Worm (Caenorhabditis elegans): ENCODE measurements around the gene ZK1307.1.

ZK1307.1 gene

DNA sequence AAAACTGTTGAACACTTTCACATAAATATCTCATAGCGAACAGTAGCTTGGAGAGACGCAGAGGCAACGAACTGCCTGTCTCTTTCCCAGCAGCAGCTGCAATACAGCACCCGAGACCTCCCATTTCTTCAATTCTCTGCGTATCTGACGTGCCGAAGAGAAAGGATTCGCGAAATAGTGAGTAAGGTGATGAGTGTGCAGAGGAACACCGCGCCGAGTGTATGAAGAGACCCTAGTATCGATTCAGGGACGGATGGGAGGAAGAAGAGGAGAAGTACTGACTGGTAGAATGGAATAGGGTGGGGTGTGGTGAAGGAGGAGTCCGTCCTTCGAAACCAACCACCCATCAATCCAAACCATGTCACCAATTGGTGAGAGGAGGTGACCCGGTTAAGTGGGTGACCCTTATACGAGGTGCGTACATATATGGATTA is 9.2 kb downstream of the ZK1307.1 start (continued):
- peak; percentile 87 for TF ChIP-seq hlh-30 (tag; optimal IDR thresholded peaks at IDR 0.05; ENCODE audit: insufficient read depth)
- no peak for TF ChIP-seq ceh-82 (tag; optimal IDR thresholded peaks at IDR 0.05)

DNA sequence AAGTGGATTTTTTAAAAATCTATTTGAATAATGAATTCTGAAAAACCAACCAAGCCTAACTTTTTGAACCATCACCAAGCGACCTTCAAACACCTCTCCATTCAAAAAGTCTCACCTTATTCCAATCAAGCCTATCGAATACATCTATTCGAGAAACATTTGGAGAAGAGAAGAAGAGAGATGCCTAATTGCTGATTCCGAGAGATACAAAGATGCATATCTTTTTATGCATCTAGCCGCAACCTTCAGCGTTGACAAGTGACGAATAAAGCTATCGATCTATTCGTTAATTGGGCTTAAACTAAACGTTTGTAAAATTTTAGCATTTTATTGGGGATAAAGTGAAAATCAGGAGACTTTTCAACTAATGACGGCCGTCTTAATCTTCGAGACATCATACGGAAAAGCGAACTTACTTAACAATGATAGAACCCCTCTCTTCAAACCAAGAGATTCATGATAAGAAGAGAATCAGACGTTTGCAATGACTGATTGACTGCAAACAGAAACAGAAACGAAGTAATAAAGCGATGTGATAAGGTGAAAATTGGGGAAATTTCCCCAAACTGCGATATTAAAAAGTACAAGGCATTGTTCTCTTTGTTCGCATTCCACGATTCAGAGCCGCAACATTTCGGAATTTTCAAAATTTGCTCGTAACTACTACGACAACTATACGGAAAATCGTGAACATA is 10.3 kb downstream of the ZK1307.1 start:
- TF ChIP-seq ceh-32 (tag; optimal IDR thresholded peaks at IDR 0.05; ENCODE audit: poor library complexity), result no peak
- peak; percentile 6 for TF ChIP-seq mxl-3 (GFP tag; optimal IDR thresholded peaks at IDR 0.05)
- TF ChIP-seq lim-7 (GFP tag; IDR thresholded peaks at IDR 0.05), result no peak
- TF ChIP-seq dve-1 (tag; optimal IDR thresholded peaks at IDR 0.05; ENCODE audit: insufficient read depth), result peak; percentile 51
- no peak for TF ChIP-seq php-3 (GFP tag; IDR thresholded peaks at IDR 0.05)
- no peak for TF ChIP-seq nhr-10 (tag; optimal IDR thresholded peaks at IDR 0.05)
- peak; percentile 77 for TF ChIP-seq nhr-28 (tag; optimal IDR thresholded peaks at IDR 0.05)
- TF ChIP-seq ZK546.5 (tag; optimal IDR thresholded peaks at IDR 0.05), result no peak
- TF ChIP-seq aha-1 (tag), result peak; percentile 50
- peak; percentile 52 for TF ChIP-seq dmd-6 (GFP tag; IDR thresholded peaks at IDR 0.05)
- peak; percentile 32 for TF ChIP-seq hlh-11 (tag; optimal IDR thresholded peaks at IDR 0.05)
- TF ChIP-seq mdt-29 (GFP tag; IDR thresholded peaks at IDR 0.05), result no peak
- peak in 1 of 2 experiments; percentile 70 for TF ChIP-seq unc-62 (GFP tag; optimal IDR thresholded peaks at IDR 0.05 in 1 of 2)
- no peak for TF ChIP-seq unc-62 (tag; optimal IDR thresholded peaks at IDR 0.05)
- TF ChIP-seq egl-27 (tag; optimal IDR thresholded peaks at IDR 0.05), result no peak
- TF ChIP-seq pqm-1 (tag; optimal IDR thresholded peaks at IDR 0.05), result peak; percentile 85
- no peak for TF ChIP-seq daf-16 (GFP tag; optimal IDR thresholded peaks at IDR 0.05)
- TF ChIP-seq daf-16 (tag; optimal IDR thresholded peaks at IDR 0.05), result peak; percentile 8
- no peak for TF ChIP-seq egl-43 (GFP tag; IDR thresholded peaks at IDR 0.05)
- no peak for TF ChIP-seq set-16 (GFP tag; IDR thresholded peaks at IDR 0.05)

- TF ChIP-seq Y105C5A.15 (GFP tag; IDR thresholded peaks at IDR 0.05) (no peak), lsy-2 (tag; optimal IDR thresholded peaks at IDR 0.05) (no peak), nhr-28 (tag; optimal IDR thresholded peaks at IDR 0.05) (peak; percentile 50), daf-16 (GFP tag; optimal IDR thresholded peaks at IDR 0.05) (no peak), daf-16 (tag; optimal IDR thresholded peaks at IDR 0.05) (peak; percentile 16)
These were observed 10.9 kb downstream of the ZK1307.1 start, which contains the start of gene fzr-1 for ce11 chrII:9644438-9644837. Gene fzr-1 (minus strand): TSS chrII:9644466.

DNA sequence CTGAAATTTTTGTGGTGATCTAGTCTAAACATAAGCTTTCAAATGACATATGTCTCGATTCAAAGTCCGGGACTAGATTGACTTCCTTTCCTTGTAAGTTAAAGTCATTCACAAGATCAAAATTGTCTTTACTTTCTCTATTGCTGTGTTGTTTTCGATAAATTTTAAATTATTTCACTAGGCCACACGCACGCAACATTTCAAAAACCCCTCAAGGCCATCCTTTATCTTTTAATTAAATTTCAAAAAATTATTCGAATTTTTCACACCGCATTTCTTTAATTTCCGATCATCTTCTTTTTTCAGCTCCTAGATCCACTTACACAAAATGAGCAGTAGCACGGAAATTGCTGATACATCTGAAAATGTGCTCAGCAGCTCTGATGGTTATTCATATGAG is 19.1 kb downstream of the ZK1307.1 start, which contains the start of gene ZK1307.7:
ZK1307.7 (plus strand) TSS at position 301 of the 400 bp plus-strand sequence.
- TF ChIP-seq spr-1 (tag; optimal IDR thresholded peaks at IDR 0.05), result no peak
- TF ChIP-seq lin-29 (GFP tag; IDR thresholded peaks at IDR 0.05), result no peak
- TF ChIP-seq nhr-102 (tag; optimal IDR thresholded peaks at IDR 0.05), result no peak
- TF ChIP-seq zag-1 (tag; optimal IDR thresholded peaks at IDR 0.05), result no peak
- no peak for TF ChIP-seq nhr-25 (tag; optimal IDR thresholded peaks at IDR 0.05; ENCODE audit: borderline replicate concordance, insufficient read depth)
- no peak for TF ChIP-seq unc-62 (GFP tag; optimal IDR thresholded peaks at IDR 0.05 in 1 of 2)
- TF ChIP-seq unc-62 (tag; optimal IDR thresholded peaks at IDR 0.05), result no peak
- no peak for TF ChIP-seq ama-1 (optimal IDR thresholded peaks at IDR 0.05)
- no peak for TF ChIP-seq ZK546.5 (tag; optimal IDR thresholded peaks at IDR 0.05)
- no peak for TF ChIP-seq ceh-20 (GFP tag; IDR thresholded peaks at IDR 0.05)
- no peak for TF ChIP-seq ceh-62 (tag; optimal IDR thresholded peaks at IDR 0.05)
- TF ChIP-seq madf-5 (GFP tag; IDR thresholded peaks at IDR 0.05), result no peak
- TF ChIP-seq lin-15B (tag; optimal IDR thresholded peaks at IDR 0.05), result no peak
- no peak for TF ChIP-seq skn-1 (tag; optimal IDR thresholded peaks at IDR 0.05)
- no peak for TF ChIP-seq dmd-9 (GFP tag; IDR thresholded peaks at IDR 0.05)
- no peak for TF ChIP-seq nhr-48 (tag; optimal IDR thresholded peaks at IDR 0.05)
- TF ChIP-seq T20F7.1 (GFP tag; optimal IDR thresholded peaks at IDR 0.05), result no peak
- TF ChIP-seq aha-1 (tag), result no peak
